Worm (Caenorhabditis elegans) whole organism, young adult: Measurements from ENCODE around the gene rabn-5.

Source experiments
- F22D6.2 ChIP-seq: sonication (generic microtip); optimal IDR thresholded peaks from 2 replicates; lab custom pipeline; 2016; ENCODE audit warnings: mild to moderate bottlenecking, missing genetic modification characterization, missing compliant biosample characterization
- T07F8.4 ChIP-seq: sonication (generic microtip); optimal IDR thresholded peaks from 2 replicates; lab custom pipeline; 2016; ENCODE audit warnings: mild to moderate bottlenecking, missing genetic modification characterization, moderate library complexity, missing compliant biosample characterization
- ceh-27 ChIP-seq: fragments of 200-800 bp; sonication (Bioruptor generic); optimal IDR thresholded peaks from 2 replicates; lab custom pipeline; 2018; ENCODE audit warnings: mild to moderate bottlenecking, missing genetic modification characterization, moderate library complexity, missing compliant biosample characterization
- ets-4 ChIP-seq: fragments of 200-800 bp; sonication (Bioruptor generic); optimal IDR thresholded peaks from 2 replicates; lab custom pipeline; 2018; ENCODE audit warnings: mild to moderate bottlenecking, missing genetic modification characterization, missing compliant biosample characterization
- him-1 ChIP-seq: sonication (generic microtip); optimal IDR thresholded peaks from 2 replicates; lab custom pipeline; 2016; ENCODE audit warnings: missing genotype, missing genetic modification reagents, missing genetic modification characterization, missing compliant biosample characterization
- nhr-90 ChIP-seq: sonication (generic microtip); optimal IDR thresholded peaks from 2 replicates; lab custom pipeline; 2016; ENCODE audit warnings: missing genotype, mild to moderate bottlenecking, missing genetic modification characterization, missing compliant biosample characterization
- snpc-1.3 ChIP-seq: sonication (generic microtip); optimal IDR thresholded peaks from 2 replicates; lab custom pipeline; 2017; ENCODE audit warnings: missing genetic modification characterization, mild to moderate bottlenecking, missing compliant biosample characterization, antibody characterized with exemption, moderate library complexity, missing genotype, missing genetic modification reagents; ENCODE audit not compliant: insufficient read depth
- ztf-3 ChIP-seq: fragments of 200-800 bp; sonication (Bioruptor generic); optimal IDR thresholded peaks from 2 replicates; lab custom pipeline; 2018; ENCODE audit warnings: mild to moderate bottlenecking, missing genetic modification characterization, missing compliant biosample characterization

ce11 chrIII:5872288-5872687, 7.9 kb downstream of the rabn-5 start:
- no peak for TF ChIP-seq ztf-3 (GFP tag; lab: Kevin White, UChicago)
- TF ChIP-seq ets-4 (GFP tag; lab: Kevin White, UChicago): no peak
- TF ChIP-seq snpc-1.3: no peak
- TF ChIP-seq ceh-27 (GFP tag; lab: Kevin White, UChicago): no peak
- no peak for TF ChIP-seq F22D6.2 (tag; lab: Kevin White, UChicago)
- TF ChIP-seq T07F8.4 (tag; lab: Kevin White, UChicago): no peak
- no peak for TF ChIP-seq him-1 (tag; lab: Kevin White, UChicago)
- TF ChIP-seq nhr-90 (tag; lab: Kevin White, UChicago): no peak
